Worm (Caenorhabditis elegans) whole organism, L4/young adult: Measurements from ENCODE around the gene sas-4.

ENCODE experiments used
- W03F9.2 ChIP-seq: fragments of 150-350 bp; optimal IDR thresholded peaks from 2 replicates; lab custom pipeline; 2014; ENCODE audit warnings: missing biosample characterization, missing genetic modification characterization
- dao-5 ChIP-seq: sonication (generic microtip); optimal IDR thresholded peaks from 2 replicates; lab custom pipeline; 2016; ENCODE audit warnings: missing genotype, missing genetic modification characterization, moderate library complexity, missing compliant biosample characterization
- him-1 ChIP-seq: sonication (generic microtip); optimal IDR thresholded peaks from 2 replicates; lab custom pipeline; 2016; ENCODE audit warnings: missing genotype, missing genetic modification reagents, missing genetic modification characterization, missing compliant biosample characterization

ce11 chrIII:8300860-8301396 lies 17.5 kb downstream of the sas-4 start:
- no peak for TF ChIP-seq W03F9.2 (tag; lab: Kevin White, UChicago)
- no peak for TF ChIP-seq him-1 (tag; lab: Kevin White, UChicago)
- no peak for TF ChIP-seq dao-5
